Worm (Caenorhabditis elegans): ENCODE results near the gene srv-27.

DNA sequence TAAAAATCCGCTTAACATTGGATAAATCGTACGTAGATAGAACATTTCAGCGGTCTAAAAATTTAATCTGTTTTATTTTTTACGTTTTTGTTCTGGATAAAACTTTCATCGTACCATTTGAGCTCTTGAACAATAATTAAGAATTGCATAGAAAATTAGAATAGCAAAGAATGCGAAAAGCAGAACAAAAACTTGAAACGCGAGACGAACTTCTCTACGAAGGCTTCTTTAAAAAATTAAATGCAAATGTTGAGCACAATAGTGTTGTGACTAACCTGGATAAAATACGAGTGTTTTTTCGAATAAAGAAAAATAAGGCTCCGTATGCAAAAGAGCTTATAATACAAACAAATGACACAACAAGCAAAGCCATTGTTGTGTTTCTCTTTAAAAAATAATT lies 1.4 kb upstream of the srv-27 start:
- TF ChIP-seq flt-1 (GFP tag; IDR thresholded peaks at IDR 0.05) (no peak), cog-1 (tag; optimal IDR thresholded peaks at IDR 0.05) (no peak)

Data from whole organism, midembryonic.